Fruit fly (Drosophila melanogaster) whole organism, embryonic: Measurements from ENCODE around the gene melt.

Source experiments
- ATbp ChIP-seq: fragments of 200-800 bp; sonication (Bioruptor generic); optimal IDR thresholded peaks from 2 replicates; lab custom pipeline; 2017; ENCODE audit warnings: missing biosample characterization, mild to moderate bottlenecking, missing genetic modification characterization, missing genetic modification reagents
- BEAF-32 ChIP-seq: fragments of 200-800 bp; sonication (Bioruptor generic); optimal IDR thresholded peaks from 3 replicates; lab custom pipeline; 2017; ENCODE audit warnings: missing biosample characterization, missing genetic modification characterization, mild to moderate bottlenecking, moderate library complexity, missing genetic modification reagents
- CG1024 ChIP-seq: fragments of 200-800 bp; sonication (Bioruptor generic); IDR thresholded peaks from 2 replicates; pipeline ENCODE4 v1.3.6; 2022; ENCODE audit warnings: missing biosample characterization, missing genetic modification characterization
- CG12769 ChIP-seq: fragments of 200-800 bp; sonication (Bioruptor generic); optimal IDR thresholded peaks from 2 replicates; lab custom pipeline; 2019; ENCODE audit warnings: missing biosample characterization, mild to moderate bottlenecking, missing genetic modification characterization, moderate library complexity
- CG13287 ChIP-seq: fragments of 200-800 bp; sonication (Bioruptor generic); IDR thresholded peaks from 2 replicates; pipeline ENCODE4 v1.3.6; 2022; ENCODE audit warnings: missing biosample characterization, missing genetic modification characterization; ENCODE audit not compliant: partially characterized antibody
- CG14667 ChIP-seq: fragments of 200-800 bp; sonication (Bioruptor generic); IDR thresholded peaks from 2 replicates; pipeline ENCODE4 v1.3.6; 2022; ENCODE audit warnings: missing biosample characterization, missing genetic modification characterization
- CG16813 ChIP-seq: fragments of 200-800 bp; sonication (Bioruptor generic); IDR thresholded peaks from 3 replicates; pipeline ENCODE4 v1.3.6; 2022; ENCODE audit warnings: missing biosample characterization, missing genetic modification characterization; ENCODE audit not compliant: partially characterized antibody
- CG1832 ChIP-seq: fragments of 200-800 bp; sonication (Bioruptor generic); optimal IDR thresholded peaks from 2 replicates; lab custom pipeline; 2017; ENCODE audit warnings: missing biosample characterization, mild to moderate bottlenecking, missing genetic modification characterization, inconsistent platforms
- CG34224 ChIP-seq: fragments of 200-800 bp; sonication (Bioruptor generic); IDR thresholded peaks from 3 replicates; pipeline ENCODE4 v1.3.6; 2022; ENCODE audit warnings: missing biosample characterization, missing genetic modification characterization; ENCODE audit not compliant: partially characterized antibody
- CG43689 ChIP-seq: fragments of 200-800 bp; sonication (Bioruptor generic); IDR thresholded peaks from 2 replicates; pipeline ENCODE4 v1.3.6; 2022; ENCODE audit warnings: missing biosample characterization, missing genetic modification characterization
- CG4424 ChIP-seq: fragments of 200-800 bp; sonication (Bioruptor generic); optimal IDR thresholded peaks from 3 replicates; lab custom pipeline; 2016; ENCODE audit warnings: missing biosample characterization, missing genetic modification characterization
- CG5245 ChIP-seq: fragments of 200-800 bp; sonication (Bioruptor generic); optimal IDR thresholded peaks from 3 replicates; lab custom pipeline; 2016; ENCODE audit warnings: missing biosample characterization, missing genetic modification characterization
- CG7928 ChIP-seq: fragments of 200-800 bp; sonication (Bioruptor generic); optimal IDR thresholded peaks from 2 replicates; lab custom pipeline; 2017; ENCODE audit warnings: missing biosample characterization, mild to moderate bottlenecking, missing genetic modification characterization
- CG7963 ChIP-seq: fragments of 200-800 bp; sonication (Bioruptor generic); IDR thresholded peaks from 3 replicates; pipeline ENCODE4 v1.3.6; 2022; ENCODE audit warnings: missing biosample characterization, missing genetic modification characterization; ENCODE audit not compliant: partially characterized antibody
- CG9609 ChIP-seq: fragments of 200-800 bp; sonication (Bioruptor generic); optimal IDR thresholded peaks from 3 replicates; lab custom pipeline; 2016; ENCODE audit warnings: missing biosample characterization, missing genetic modification characterization
- Chrac-16 ChIP-seq: fragments of 200-800 bp; sonication (Bioruptor generic); optimal IDR thresholded peaks from 3 replicates; lab custom pipeline; 2016; ENCODE audit warnings: missing biosample characterization, missing genetic modification characterization
- Doc2 ChIP-seq: fragments of 200-800 bp; sonication (Bioruptor generic); IDR thresholded peaks from 2 replicates; pipeline ENCODE4 v1.3.6; 2022; ENCODE audit warnings: missing biosample characterization, missing genetic modification characterization
- Doc3 ChIP-seq: fragments of 200-800 bp; sonication (Bioruptor generic); IDR thresholded peaks from 3 replicates; pipeline ENCODE4 v1.3.6; 2022; ENCODE audit warnings: missing biosample characterization, missing genetic modification characterization; ENCODE audit not compliant: partially characterized antibody
- E2f1 ChIP-seq: fragments of 200-800 bp; sonication (Bioruptor generic); IDR thresholded peaks from 2 replicates; pipeline ENCODE4 v1.3.6; 2022; ENCODE audit warnings: missing biosample characterization, missing genetic modification characterization
- E2f2 ChIP-seq: fragments of 200-800 bp; sonication (Bioruptor generic); IDR thresholded peaks from 2 replicates; pipeline ENCODE4 v1.3.6; 2022; ENCODE audit warnings: missing biosample characterization, missing genetic modification characterization
- Gsc ChIP-seq: fragments of 200-800 bp; sonication (Bioruptor generic); IDR thresholded peaks from 2 replicates; pipeline ENCODE4 v1.3.6; 2022; ENCODE audit warnings: missing biosample characterization, missing genetic modification characterization
- HLH4C ChIP-seq: fragments of 200-800 bp; sonication (Bioruptor generic); IDR thresholded peaks from 3 replicates; pipeline ENCODE4 v1.3.6; 2022; ENCODE audit warnings: missing biosample characterization, missing genetic modification characterization; ENCODE audit not compliant: partially characterized antibody
- Hey ChIP-seq: fragments of 200-800 bp; sonication (Bioruptor generic); optimal IDR thresholded peaks from 3 replicates; lab custom pipeline; 2018; ENCODE audit warnings: missing biosample characterization, mild to moderate bottlenecking, missing genetic modification characterization
- NFAT ChIP-seq: fragments of 200-800 bp; sonication (Bioruptor generic); IDR thresholded peaks from 2 replicates; pipeline ENCODE4 v1.3.6; 2022; ENCODE audit warnings: missing biosample characterization, missing genetic modification characterization
- Nf-YA ChIP-seq: fragments of 200-800 bp; sonication (Bioruptor generic); IDR thresholded peaks from 2 replicates; pipeline ENCODE4 v1.3.6; 2022; ENCODE audit warnings: missing biosample characterization, missing genetic modification characterization
- Scr ChIP-seq: fragments of 200-800 bp; sonication (Bioruptor generic); IDR thresholded peaks from 2 replicates; pipeline ENCODE4 v1.3.6; 2022; ENCODE audit warnings: missing biosample characterization, missing genetic modification characterization; ENCODE audit not compliant: partially characterized antibody
- ato ChIP-seq: fragments of 200-800 bp; sonication (Bioruptor generic); IDR thresholded peaks from 2 replicates; pipeline ENCODE4 v1.3.6; 2022; ENCODE audit warnings: missing biosample characterization, missing genetic modification characterization; ENCODE audit not compliant: partially characterized antibody
- bbx ChIP-seq: fragments of 200-800 bp; sonication (Bioruptor generic); IDR thresholded peaks from 2 replicates; pipeline ENCODE4 v1.3.6; 2022; ENCODE audit warnings: missing biosample characterization, missing genetic modification characterization; ENCODE audit not compliant: partially characterized antibody
- ci ChIP-seq: fragments of 200-800 bp; sonication (Bioruptor generic); IDR thresholded peaks from 3 replicates; pipeline ENCODE4 v1.3.6; 2022; ENCODE audit warnings: missing biosample characterization, missing genetic modification characterization
- crc ChIP-seq: fragments of 200-800 bp; sonication (Bioruptor generic); optimal IDR thresholded peaks from 2 replicates; lab custom pipeline; 2016; ENCODE audit warnings: missing biosample characterization, missing genetic modification characterization
- ftz-f1 ChIP-seq: fragments of 200-800 bp; sonication (Bioruptor generic); optimal IDR thresholded peaks from 2 replicates; lab custom pipeline; 2016; ENCODE audit warnings: missing biosample characterization, missing genetic modification characterization
- gfzf ChIP-seq: fragments of 200-800 bp; sonication (Bioruptor generic); optimal IDR thresholded peaks from 2 replicates; lab custom pipeline; 2016; ENCODE audit warnings: missing biosample characterization, mild to moderate bottlenecking, missing genetic modification characterization, moderate library complexity
- gsb-n ChIP-seq: fragments of 200-800 bp; sonication (Bioruptor generic); optimal IDR thresholded peaks from 3 replicates; lab custom pipeline; 2018; ENCODE audit warnings: missing biosample characterization, mild to moderate bottlenecking, missing genetic modification characterization
- hb ChIP-seq: fragments of 200-800 bp; sonication (Bioruptor generic); IDR thresholded peaks from 3 replicates; pipeline ENCODE4 v1.3.6; 2022; ENCODE audit warnings: missing biosample characterization, missing genetic modification characterization; ENCODE audit not compliant: partially characterized antibody
- inv ChIP-seq: fragments of 200-800 bp; sonication (Bioruptor generic); IDR thresholded peaks from 2 replicates; pipeline ENCODE4 v1.3.6; 2022; ENCODE audit warnings: missing biosample characterization, missing genetic modification characterization; ENCODE audit not compliant: partially characterized antibody
- jumu ChIP-seq: fragments of 200-800 bp; sonication (Bioruptor generic); optimal IDR thresholded peaks from 3 replicates; lab custom pipeline; 2016; ENCODE audit warnings: missing biosample characterization, missing genetic modification characterization
- knrl ChIP-seq: fragments of 200-800 bp; sonication (Bioruptor generic); IDR thresholded peaks from 3 replicates; pipeline ENCODE4 v1.3.6; 2022; ENCODE audit warnings: missing biosample characterization, missing genetic modification characterization; ENCODE audit not compliant: partially characterized antibody
- mam ChIP-seq: fragments of 200-800 bp; sonication (Bioruptor generic); optimal IDR thresholded peaks from 3 replicates; lab custom pipeline; 2016; ENCODE audit warnings: missing biosample characterization, missing genetic modification characterization
- mld ChIP-seq: fragments of 200-800 bp; sonication (Bioruptor generic); IDR thresholded peaks from 3 replicates; pipeline ENCODE4 v1.3.6; 2022; ENCODE audit warnings: missing biosample characterization, missing genetic modification characterization; ENCODE audit not compliant: partially characterized antibody
- nerfin-2 ChIP-seq: fragments of 200-800 bp; sonication (Bioruptor generic); IDR thresholded peaks from 2 replicates; pipeline ENCODE4 v1.3.6; 2022; ENCODE audit warnings: missing biosample characterization, missing genetic modification characterization; ENCODE audit not compliant: partially characterized antibody
- pzg ChIP-seq: fragments of 200-800 bp; sonication (Bioruptor generic); optimal IDR thresholded peaks from 3 replicates; lab custom pipeline; 2018; ENCODE audit warnings: missing biosample characterization, mild to moderate bottlenecking, missing genetic modification characterization, moderate library complexity
- scrt ChIP-seq: fragments of 200-800 bp; sonication (Bioruptor generic); optimal IDR thresholded peaks from 2 replicates; lab custom pipeline; 2018; ENCODE audit warnings: missing biosample characterization, mild to moderate bottlenecking, missing genetic modification characterization, moderate library complexity
- sens ChIP-seq: fragments of 200-800 bp; sonication (Bioruptor generic); peaks from one replicate; lab custom pipeline; 2016; ENCODE audit warnings: missing biosample characterization, missing genetic modification characterization
- stc ChIP-seq: fragments of 200-800 bp; sonication (Bioruptor generic); IDR thresholded peaks from 2 replicates; pipeline ENCODE4 v1.3.6; 2022; ENCODE audit warnings: missing biosample characterization, missing genetic modification characterization
- tna ChIP-seq: fragments of 200-800 bp; sonication (Bioruptor generic); IDR thresholded peaks from 2 replicates; pipeline ENCODE4 v1.3.6; 2022; ENCODE audit warnings: missing biosample characterization, missing genetic modification characterization; ENCODE audit not compliant: partially characterized antibody
- trem ChIP-seq: fragments of 200-800 bp; optimal IDR thresholded peaks from 3 replicates; lab custom pipeline; 2019; ENCODE audit warnings: missing biosample characterization, mild to moderate bottlenecking, missing genetic modification characterization, moderate library complexity
- tx ChIP-seq: fragments of 200-800 bp; sonication (Bioruptor generic); optimal IDR thresholded peaks from 2 replicates; lab custom pipeline; 2016; ENCODE audit warnings: missing biosample characterization, missing genetic modification characterization
- vnd ChIP-seq: fragments of 200-800 bp; sonication (Bioruptor generic); IDR thresholded peaks from 3 replicates; pipeline ENCODE4 v1.3.6; 2022; ENCODE audit warnings: missing biosample characterization, missing genetic modification characterization; ENCODE audit not compliant: partially characterized antibody
- vvl ChIP-seq: fragments of 200-800 bp; sonication (Bioruptor generic); IDR thresholded peaks from 2 replicates; pipeline ENCODE4 v1.3.6; 2022; ENCODE audit warnings: missing biosample characterization, missing genetic modification characterization
- z ChIP-seq: fragments of 200-800 bp; sonication (Bioruptor generic); IDR thresholded peaks from 3 replicates; pipeline ENCODE4 v1.3.6; 2022; ENCODE audit warnings: missing biosample characterization, missing genetic modification characterization

The melt gene

DNA sequence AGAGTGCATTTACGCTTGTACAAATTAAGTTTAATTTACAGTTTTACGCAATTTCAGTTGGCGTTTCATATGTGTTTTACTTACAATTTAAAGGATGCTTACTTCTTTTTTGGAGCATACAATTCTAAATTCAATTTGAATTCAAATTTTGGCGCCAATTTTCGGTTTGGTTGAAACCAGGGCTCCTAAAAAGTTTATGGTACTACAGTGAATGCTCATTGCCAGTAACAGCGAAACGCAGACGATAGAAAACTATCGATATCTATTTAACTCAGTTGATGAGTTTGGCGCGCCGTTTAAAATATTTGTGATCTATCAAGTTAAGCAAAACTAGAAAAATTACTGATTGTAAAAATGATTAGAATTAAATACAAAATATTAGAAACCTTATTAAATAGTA lies 40.3 kb upstream of the melt start (continued):
- TF ChIP-seq CG1832 (GFP tag; lab: Kevin White, UChicago) = no peak
- peak; percentile 55 for TF ChIP-seq tna (GFP tag; lab: Robert Waterston, UW)
- peak; percentile 51; the same call in 1 of the 3 replicates for TF ChIP-seq mld (GFP tag; lab: Robert Waterston, UW)
- no peak for TF ChIP-seq CG12769 (tag; lab: Kevin White, UChicago)
- TF ChIP-seq nerfin-2 (GFP tag; lab: Robert Waterston, UW) = peak; percentile 47
- TF ChIP-seq Scr (GFP tag; lab: Robert Waterston, UW) = peak; percentile 67
- peak; percentile 24 for TF ChIP-seq pzg (GFP tag; lab: Kevin White, UChicago)
- no peak for TF ChIP-seq ATbp (GFP tag; lab: Kevin White, UChicago)
- TF ChIP-seq HLH4C = peak; percentile 57
- TF ChIP-seq vvl (GFP tag; lab: Robert Waterston, UW) = peak; percentile 56
- TF ChIP-seq vnd = peak; percentile 42; the same call in 1 of the 3 replicates
- peak; percentile 63 for TF ChIP-seq knrl (GFP tag; lab: Robert Waterston, UW)
- peak; percentile 58; the same call in 1 of the 2 replicates for TF ChIP-seq ato
- peak; percentile 71 for TF ChIP-seq CG7928 (GFP tag; lab: Kevin White, UChicago)
- TF ChIP-seq inv (GFP tag; lab: Robert Waterston, UW) = peak; percentile 49; the same call in 1 of the 2 replicates
- TF ChIP-seq BEAF-32 (GFP tag; lab: Kevin White, UChicago) = peak; percentile 50
- no peak for TF ChIP-seq sens
- TF ChIP-seq CG16813 (GFP tag; lab: Robert Waterston, UW) = peak; percentile 40; the same call in 1 of the 3 replicates
- TF ChIP-seq CG14667 (GFP tag; lab: Robert Waterston, UW) = no peak
- no peak for TF ChIP-seq jumu (GFP tag; lab: Kevin White, UChicago)
- peak; percentile 72 for TF ChIP-seq CG13287 (GFP tag; lab: Robert Waterston, UW)
- TF ChIP-seq Nf-YA (GFP tag; lab: Robert Waterston, UW) = no peak
- peak; percentile 56 for TF ChIP-seq CG34224
- TF ChIP-seq hb (GFP tag; lab: Robert Waterston, UW) = peak; percentile 56; the same call in 1 of the 3 replicates
- TF ChIP-seq mam (GFP tag; lab: Kevin White, UChicago) = no peak
- TF ChIP-seq CG7963 = peak; percentile 47; the same call in 2 of the 3 replicates
- TF ChIP-seq Doc3 = peak; percentile 57; the same call in 2 of the 3 replicates
- TF ChIP-seq CG43689 = no peak
- no peak for TF ChIP-seq CG1024
- TF ChIP-seq Gsc (GFP tag; lab: Robert Waterston, UW) = no peak
- no peak for TF ChIP-seq z (GFP tag; lab: Robert Waterston, UW)

DNA sequence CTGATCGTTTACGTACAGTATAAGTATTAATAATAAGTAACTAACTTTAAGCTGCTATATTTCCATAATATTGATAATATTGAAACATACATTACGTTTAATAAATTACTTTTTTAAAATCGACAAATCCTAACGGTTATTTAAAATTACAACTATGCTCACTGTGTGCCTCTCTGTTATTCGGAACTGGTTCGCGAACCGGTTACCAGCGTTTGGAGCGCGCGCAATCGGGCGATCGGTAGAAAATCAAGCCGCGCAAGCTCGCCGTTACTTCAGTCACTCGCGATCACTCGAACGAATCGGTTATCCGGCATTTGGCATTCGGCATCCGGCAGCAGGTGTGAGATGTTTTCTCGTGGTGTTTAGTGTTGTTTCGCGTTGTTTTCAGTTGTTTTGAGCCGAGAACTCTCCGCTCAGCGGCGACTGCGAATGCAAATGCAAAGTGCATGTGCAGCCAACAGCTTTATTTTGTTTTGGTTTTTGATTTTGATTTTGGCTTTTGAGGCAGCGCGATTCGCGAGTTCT lies 39.7 kb upstream of the melt start, which contains the start of gene form3:
Gene form3 (plus strand): TSS at position 271 of the 525 bp plus-strand sequence.
- TF ChIP-seq Doc2 (GFP tag; lab: Robert Waterston, UW) = no peak
- no peak for TF ChIP-seq E2f2
- TF ChIP-seq E2f1 (GFP tag; lab: Robert Waterston, UW) = no peak
- TF ChIP-seq Chrac-16 (GFP tag; lab: Kevin White, UChicago) = no peak
- no peak for TF ChIP-seq CG9609 (GFP tag; lab: Kevin White, UChicago)
- TF ChIP-seq tx (GFP tag; lab: Kevin White, UChicago) = no peak
- TF ChIP-seq Hey (tag; lab: Kevin White, UChicago) = no peak
- TF ChIP-seq crc (GFP tag; lab: Kevin White, UChicago) = no peak
- TF ChIP-seq trem (tag; lab: Kevin White, UChicago) = no peak
- TF ChIP-seq CG4424 (GFP tag; lab: Kevin White, UChicago) = no peak
- 0 out of 2 replicates have a peak, but pooled peaks have one; percentile 52 for TF ChIP-seq bbx
- peak; percentile 45; the same call in 1 of the 3 replicates for TF ChIP-seq ci
- no peak for TF ChIP-seq scrt (GFP tag; lab: Kevin White, UChicago)
- no peak for TF ChIP-seq gfzf (GFP tag; lab: Kevin White, UChicago)
- TF ChIP-seq CG5245 = no peak
- no peak for TF ChIP-seq stc (GFP tag; lab: Robert Waterston, UW)
- no peak for TF ChIP-seq ftz-f1
- TF ChIP-seq NFAT = 0 out of 2 replicates have a peak, but pooled peaks have one; percentile 16
- no peak for TF ChIP-seq gsb-n (tag; lab: Kevin White, UChicago)
